Worm (Caenorhabditis elegans) whole organism, L3 larva: ENCODE data around the gene myrf-1.

Source experiments
- ceh-9 ChIP-seq: sonication (generic microtip); optimal IDR thresholded peaks from 2 replicates; lab custom pipeline; 2018; ENCODE audit warnings: missing biosample characterization, missing genetic modification characterization
- unc-39 ChIP-seq: sonication (generic microtip); optimal IDR thresholded peaks from 4 replicates; lab custom pipeline; 2017; ENCODE audit warnings: missing biosample characterization, missing genetic modification characterization

DNA sequence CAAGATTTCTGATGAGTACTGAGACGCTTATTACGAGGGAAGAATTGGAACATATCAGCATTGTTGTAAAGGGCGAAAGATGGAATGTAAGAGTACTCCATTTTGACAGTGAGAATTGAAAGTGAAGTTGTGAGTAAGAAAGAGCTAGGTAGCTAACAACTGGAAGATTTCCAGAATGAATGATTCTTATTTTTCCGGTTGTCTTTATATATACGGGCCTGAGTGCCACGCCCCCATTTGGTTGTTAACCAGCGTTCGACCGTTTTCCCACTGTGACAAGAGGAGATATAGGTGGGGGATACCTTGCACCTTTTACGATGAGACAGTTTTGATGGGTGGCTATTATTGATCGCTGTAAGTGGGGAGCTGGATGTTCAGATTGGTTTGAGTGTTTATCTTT, 31.1 kb downstream of the myrf-1 start, which contains the start of gene ZK666.1:
- TF ChIP-seq unc-39 (tag; lab: Kevin White, UChicago) (no peak), ceh-9 (no peak)
